Fruit fly (Drosophila melanogaster): ENCODE data around the gene Dic61B.

The Dic61B gene

DNA sequence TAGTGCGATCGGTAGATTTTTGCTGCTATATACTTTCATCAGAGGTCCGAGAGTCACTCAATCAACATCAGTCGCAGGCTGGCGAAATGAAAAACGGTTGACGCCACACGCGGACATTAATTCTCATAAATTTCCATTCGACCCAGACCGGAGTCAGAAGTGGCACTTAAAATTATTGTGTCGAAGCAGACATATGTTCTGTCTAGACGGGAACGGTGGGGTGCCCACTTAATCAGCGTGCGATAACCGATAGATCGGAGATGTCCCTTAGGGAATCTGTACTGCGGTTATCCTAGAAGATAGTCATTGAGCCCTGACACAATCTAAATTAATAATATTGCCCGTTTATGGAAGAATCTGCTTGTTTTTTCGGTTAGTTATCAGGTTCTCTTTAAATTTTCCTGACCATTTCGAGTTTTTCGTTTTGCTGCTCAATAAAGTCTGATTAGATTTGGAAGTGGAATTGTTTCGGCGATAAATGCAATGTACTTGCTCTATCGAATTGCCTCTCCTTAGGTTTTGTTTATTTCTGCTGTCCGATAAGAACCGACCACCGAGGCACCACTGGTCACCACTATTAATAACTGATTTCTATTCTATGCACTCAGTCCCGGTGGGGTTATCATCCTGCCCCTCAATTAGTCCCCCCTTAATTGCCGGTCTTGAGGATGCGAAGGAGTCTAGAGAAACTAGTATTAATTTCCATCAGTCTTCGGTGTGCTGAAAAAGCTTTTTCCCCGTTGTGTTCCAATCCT lies 9.6 kb upstream of the Dic61B start:
- TF ChIP-seq CG8478 (optimal IDR thresholded peaks at IDR 0.05) (no peak), CTCF (optimal IDR thresholded peaks at IDR 0.05) (no peak)

DNA sequence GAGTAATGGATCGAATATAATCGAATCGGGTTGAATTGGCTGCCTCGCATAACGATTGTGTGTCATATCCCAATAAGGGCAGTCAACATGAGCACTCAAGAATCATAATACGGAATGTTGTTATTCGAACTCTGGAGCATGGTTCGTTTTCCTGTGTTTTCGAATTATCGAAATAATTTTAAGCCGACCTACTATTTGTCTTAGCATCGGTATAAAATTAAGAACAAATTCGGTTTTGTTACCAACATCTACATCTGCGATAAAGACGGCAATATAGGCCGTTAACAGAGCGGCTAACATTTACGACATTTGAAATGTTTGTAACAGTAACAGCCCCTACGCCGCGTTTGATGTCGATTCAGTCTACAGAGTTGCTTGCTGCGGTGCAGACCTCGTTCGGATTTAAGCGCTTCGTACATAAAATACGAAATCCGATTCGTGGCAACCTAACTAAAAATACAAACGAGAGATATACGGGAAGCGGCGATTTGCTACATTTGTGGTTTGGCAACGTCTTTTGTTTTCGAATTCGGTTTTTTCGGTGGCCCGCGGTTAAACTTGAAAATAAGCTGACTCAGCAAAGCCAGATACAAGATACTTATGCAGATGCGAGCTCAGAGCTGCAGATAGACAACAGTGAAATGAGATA lies 8.2 kb upstream of the Dic61B start:
- no peak for TF ChIP-seq CTCF (optimal IDR thresholded peaks at IDR 0.05)
- TF ChIP-seq CG8478 (optimal IDR thresholded peaks at IDR 0.05) = no peak

DNA sequence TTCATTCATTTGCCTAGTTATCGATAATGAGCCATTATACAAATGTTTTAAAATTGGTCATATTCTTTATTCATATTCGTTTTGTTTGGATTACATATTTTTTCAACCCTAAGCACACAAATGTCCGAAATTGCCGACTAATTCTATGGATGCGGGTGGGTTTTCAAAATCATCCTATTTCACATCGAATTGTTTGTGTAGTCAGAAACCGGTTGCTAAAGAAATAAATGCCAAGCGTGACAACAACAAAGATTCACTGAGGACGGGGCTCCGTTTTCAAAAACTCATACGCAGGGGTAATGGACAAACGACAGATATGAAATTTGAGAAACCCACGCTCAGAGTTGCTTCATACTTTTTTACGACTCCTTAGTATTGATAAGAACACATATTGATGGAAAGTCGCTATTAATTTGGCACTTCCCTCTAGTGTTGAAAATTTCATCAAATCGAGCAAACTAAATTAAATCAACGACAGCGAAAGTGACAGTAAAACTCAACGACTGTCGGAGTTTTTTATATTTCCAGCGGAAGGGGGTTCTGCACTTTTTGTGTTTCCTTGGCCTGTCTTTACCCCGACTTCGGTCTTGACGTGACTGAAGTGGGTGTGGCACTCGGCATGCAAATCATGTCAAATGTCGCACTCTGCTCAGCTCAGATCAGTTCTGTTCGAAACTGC lies 7.2 kb upstream of the Dic61B start:
- TF ChIP-seq CG8478 (optimal IDR thresholded peaks at IDR 0.05) (no peak), CTCF (optimal IDR thresholded peaks at IDR 0.05) (peak in 1 of 2 experiments; percentile 12)

DNA sequence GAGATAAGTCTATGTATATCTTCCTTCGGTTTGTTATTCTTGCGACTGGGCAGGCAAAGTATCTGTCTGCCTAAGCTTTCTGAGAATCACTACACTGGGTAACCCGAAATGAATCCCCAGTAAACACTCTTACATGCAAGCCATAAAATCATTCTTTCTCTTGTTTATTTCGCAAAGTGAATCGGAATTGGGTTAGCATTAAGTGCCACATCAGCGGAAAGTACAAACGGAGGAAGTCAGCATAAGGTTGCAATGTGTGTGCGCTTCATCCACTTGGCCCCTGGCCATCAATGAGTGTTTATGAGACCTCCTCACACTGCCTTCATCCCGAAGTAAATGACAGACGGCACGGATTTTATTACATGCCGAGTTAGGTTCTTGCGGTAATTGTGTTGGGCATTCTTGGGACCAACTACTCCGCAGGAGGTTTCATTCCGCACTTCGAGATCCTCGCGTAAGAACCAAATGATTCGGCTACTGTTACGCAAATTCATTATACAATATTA lies 5.3 kb upstream of the Dic61B start:
- TF ChIP-seq CG8478 (optimal IDR thresholded peaks at IDR 0.05) = no peak
- TF ChIP-seq CTCF (optimal IDR thresholded peaks at IDR 0.05) = no peak

DNA sequence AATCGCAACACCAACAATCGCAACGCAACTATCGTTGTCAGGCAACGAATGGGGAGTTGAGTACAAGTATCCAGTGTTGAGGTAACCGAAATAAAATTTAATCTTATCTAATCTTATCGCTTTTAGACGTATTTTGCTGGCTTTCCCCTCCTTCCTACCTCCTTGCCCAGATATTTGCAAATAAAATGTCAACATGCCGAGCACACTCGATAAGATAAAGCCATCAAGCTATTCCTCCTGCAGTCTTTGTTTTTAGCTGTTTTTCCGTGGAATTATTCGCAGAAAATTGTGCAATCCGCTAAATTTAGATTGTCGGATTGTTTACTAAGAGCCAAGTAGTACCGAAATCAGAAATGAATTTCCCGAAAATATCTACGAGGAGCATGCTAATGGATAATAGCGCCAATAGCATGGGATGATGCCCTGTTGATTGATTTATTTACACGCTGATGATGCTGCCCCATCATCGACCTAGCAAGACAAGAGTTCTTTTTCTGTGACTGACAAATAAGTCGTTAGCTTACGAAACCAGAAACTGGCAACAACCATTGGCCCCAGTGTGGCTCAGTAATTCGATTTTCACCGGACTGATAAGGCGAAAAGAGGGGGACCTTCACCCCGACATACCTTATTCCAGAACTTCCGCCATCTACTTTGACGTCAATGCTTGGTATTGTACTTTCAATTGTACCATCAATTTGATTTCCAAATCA lies 4.4 kb upstream of the Dic61B start:
- TF ChIP-seq CG8478 (optimal IDR thresholded peaks at IDR 0.05) = no peak
- no peak for TF ChIP-seq CTCF (optimal IDR thresholded peaks at IDR 0.05)

DNA sequence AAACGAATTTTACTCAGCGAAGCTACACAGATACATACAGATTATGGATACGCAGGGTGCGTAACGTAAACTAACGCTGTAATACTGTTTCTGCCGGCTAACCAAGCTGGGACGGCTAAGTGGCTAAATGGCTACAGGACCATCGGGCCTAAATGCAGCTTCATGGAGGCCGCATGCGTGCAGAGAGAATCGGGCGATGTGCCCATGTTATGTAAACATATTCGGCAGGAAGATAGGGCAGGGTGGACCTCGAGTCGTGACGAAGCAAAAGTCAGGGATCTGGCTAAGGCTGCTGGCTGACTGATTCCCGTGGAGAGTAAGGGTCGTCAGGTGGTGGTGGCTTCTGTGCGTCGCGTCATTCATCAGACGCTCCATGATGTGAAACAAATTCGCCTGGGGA lies 1.3 kb upstream of the Dic61B start:
- TF ChIP-seq CTCF (optimal IDR thresholded peaks at IDR 0.05) = no peak
- no peak for TF ChIP-seq CG8478 (optimal IDR thresholded peaks at IDR 0.05)

DNA sequence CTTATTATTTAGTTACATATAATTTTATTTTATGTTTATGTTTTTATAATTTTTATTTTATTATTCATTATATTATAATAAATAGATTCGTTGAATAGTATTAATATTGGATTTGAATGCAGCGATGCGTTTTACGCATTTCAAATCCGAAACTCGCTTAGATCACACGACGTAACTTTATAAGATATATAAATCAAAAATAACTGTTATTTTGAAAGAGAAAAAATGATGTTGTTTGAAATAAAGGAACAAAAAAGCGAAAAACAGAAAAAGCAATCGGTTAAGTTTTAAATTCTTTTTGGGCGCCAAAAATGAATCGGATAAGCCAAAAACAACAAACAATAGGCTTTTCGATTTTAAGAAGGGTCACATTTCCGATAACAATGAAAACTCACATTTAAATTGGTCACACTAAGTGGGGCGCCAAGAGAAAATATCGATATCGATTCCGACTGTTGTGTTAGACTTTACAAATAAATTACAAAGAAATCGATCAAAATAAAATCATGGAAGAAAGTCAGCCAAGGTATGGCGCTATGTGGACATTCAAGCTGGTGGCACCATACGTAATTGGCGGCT lies 6.3 kb downstream of the Dic61B start, which contains the start of gene CG6845:
TSS of gene CG6845 (plus strand) at position 436 of the 579 bp plus-strand sequence.
- TF ChIP-seq CG8478 (optimal IDR thresholded peaks at IDR 0.05) (no peak), CTCF (optimal IDR thresholded peaks at IDR 0.05) (peak in 1 of 2 experiments; percentile 17)

DNA sequence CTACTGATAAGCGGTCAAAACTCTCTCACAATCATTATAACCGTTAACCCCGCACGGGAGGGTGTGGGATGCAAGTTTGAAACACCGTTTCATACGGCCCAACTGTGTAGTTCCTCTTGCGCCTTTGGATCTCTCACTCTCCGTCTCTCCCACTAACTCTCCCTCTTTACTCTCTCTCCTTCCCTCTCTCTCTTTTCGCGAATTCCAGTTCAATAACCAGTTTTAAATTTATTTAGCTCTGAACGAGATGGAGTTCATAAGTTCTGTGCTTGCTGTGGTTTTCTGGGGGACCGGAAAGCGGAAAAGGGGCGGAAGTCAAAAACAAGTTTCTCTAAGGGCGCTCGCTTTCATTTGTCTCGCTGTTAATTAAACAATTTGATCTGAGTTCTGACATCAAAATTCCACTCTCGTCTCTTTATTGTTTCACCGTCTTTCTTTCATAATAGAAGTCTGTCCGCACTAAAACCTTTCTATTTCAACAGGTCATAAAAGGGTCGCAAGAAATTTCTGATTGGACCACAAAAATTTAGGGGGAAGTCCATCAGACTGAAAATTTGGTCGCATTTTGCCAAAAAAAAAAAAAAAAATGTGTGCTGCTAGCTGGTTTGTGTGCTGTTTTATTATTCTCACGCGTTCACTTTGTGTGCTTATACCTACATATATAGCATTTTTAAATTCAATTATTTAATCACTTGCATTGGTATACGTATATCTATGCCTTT lies 11.4 kb downstream of the Dic61B start:
- TF ChIP-seq CG8478 (optimal IDR thresholded peaks at IDR 0.05) (no peak), CTCF (optimal IDR thresholded peaks at IDR 0.05) (no peak)

DNA sequence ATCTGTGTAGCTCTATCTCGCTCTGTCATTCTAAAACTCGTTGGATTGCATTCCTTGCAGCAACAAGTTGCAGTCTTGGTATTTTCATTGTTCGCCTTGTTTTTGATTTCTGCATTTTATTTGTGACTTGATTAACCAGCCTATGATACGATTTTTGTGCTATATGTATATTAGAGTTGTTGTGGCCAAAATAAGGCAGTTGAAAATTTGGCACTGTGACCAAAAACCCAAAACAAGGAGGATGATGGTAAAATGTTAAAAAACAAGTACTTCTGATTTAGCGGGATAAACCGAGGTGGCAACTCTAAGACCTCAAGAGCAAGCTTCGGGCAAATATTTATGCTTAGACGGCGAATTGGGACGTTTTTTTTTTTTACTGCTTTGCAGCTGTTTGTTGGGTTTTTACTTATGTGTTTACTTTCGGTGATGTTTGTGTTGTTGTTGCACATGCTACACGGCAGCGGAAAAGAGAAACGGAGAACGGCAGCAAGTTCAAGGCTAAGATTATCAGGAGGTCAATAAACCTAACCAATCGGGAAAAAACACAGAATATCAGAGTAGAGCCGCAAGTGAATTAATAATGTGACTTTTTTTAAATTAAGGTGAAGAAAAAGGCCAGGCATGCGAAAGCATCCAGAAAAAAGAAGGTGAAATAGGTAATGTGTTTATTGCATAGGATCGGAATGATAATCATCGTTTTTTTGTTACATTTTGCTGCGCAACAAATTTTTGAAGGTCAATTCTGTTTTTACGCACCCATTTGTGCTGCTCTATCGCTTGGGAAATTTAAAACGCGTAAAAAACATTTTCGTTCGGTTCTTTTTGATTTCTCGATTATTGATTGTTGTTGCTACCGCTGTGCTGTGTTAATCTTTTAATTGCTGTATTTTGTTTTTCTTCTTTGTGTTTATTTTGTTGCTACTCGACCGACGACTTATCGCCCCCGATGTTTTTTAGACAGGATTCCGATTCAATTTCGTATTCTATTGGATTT lies 12.5 kb downstream of the Dic61B start:
- TF ChIP-seq CG8478 (optimal IDR thresholded peaks at IDR 0.05) = no peak
- no peak for TF ChIP-seq CTCF (optimal IDR thresholded peaks at IDR 0.05)

DNA sequence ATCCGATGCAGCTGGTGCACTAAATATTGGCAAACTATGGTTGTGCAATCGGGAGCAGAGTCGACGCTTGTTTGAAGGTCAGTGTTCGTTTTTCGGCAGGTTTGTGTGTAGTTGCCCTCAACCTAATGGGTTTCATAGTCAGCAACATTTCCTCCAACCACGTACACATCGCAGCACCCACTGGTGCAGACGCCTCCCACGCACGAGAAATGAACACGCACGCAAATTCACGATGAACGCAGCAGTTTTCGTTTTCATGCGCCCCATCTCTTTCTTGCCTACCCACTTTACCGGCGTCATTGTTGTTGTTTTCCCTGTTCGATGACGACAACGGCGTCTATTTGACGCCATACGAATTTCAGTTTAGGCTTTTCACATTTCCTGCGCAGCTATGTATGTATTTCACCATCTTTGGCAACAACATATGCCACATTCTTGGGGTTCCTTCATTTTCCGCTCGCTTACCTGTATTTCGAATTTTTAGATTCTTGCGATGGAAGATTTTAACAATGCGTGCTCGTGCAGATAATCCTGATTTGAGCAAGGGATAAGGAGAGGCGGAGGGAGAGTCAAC lies 14.7 kb downstream of the Dic61B start:
- TF ChIP-seq CG8478 (optimal IDR thresholded peaks at IDR 0.05) = no peak
- no peak for TF ChIP-seq CTCF (optimal IDR thresholded peaks at IDR 0.05)

DNA sequence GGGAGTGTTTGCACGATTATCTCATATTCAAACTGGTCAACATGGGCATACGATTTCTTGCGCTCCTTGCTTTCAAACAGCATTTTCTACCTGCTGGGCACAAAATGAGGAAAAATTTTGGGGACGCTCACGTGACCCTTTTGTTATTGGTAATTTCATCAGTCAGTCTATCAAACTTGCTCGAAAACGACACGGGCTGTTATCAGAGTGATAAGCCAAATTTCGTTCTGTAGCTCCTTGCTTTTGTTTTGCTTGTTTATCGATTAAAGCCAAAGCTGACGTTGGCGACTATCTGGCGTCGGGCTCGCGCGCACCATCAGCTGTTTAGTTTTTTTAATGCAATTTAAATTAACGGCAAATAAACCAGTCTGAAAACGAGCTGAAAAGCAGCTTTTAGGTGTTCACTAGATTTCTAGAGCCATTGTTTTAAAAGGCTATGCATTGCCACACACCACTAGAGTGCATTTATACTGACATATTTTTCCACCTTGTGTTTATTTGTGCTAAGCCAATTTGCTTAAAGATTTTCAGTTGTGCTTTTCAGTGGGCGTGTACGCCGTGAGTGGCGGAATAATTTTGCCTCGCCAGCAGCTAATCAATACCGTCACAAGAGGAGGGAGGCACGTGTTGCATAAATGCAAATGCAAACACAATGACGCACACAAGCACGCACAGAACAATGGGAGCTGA lies 15.7 kb downstream of the Dic61B start:
- TF ChIP-seq CTCF (optimal IDR thresholded peaks at IDR 0.05) = no peak
- TF ChIP-seq CG8478 (optimal IDR thresholded peaks at IDR 0.05) = no peak

DNA sequence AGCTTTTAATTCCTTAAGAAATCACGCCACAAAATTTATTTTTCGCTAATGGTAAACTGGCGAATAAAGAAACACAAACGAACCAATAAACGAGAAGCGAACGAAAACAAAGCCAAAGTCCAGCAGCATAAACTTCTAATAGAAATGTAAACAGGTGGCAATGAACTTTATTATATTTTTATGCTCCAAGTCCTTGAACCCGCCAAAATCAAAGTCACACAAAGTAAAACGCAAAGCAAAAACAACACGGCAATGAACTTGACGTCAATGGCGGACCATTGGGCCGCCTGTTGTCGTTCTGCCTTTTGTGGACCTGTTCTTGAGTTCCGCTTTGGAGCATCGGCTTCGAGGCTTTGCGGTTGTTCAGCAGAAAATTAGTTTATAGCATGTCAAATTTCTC lies 17.5 kb downstream of the Dic61B start:
- TF ChIP-seq CG8478 (optimal IDR thresholded peaks at IDR 0.05) (no peak), CTCF (optimal IDR thresholded peaks at IDR 0.05) (no peak)
